In genomic region chrX:11714529-11715262, dm6 we compare ENCODE assay signal across 3 fruit fly cellular contexts.
A peak's percentile ranks its signal among the peaks of the same experiment; 100 is the strongest.
TF ChIP-seq lines count a peak whose summit lies in the region.

No protein-coding gene starts in this region.

TF ChIP-seq in whole organism, embryonic, 481 proteins besides CTCF, POLR2A, EP300 and RAD21 (continued from another document and continues in another):
- TF ChIP-seq CG12219 (GFP tag; optimal IDR thresholded peaks at IDR 0.05; lab: Kevin White, UChicago), result peak; percentile 53
- peak; percentile 1 for TF ChIP-seq CG6765 (GFP tag; optimal IDR thresholded peaks at IDR 0.05; lab: Kevin White, UChicago)
- TF ChIP-seq esg (GFP tag; conservative IDR thresholded peaks at IDR 0.05; lab: Robert Waterston, UW), result peak; percentile 61
- TF ChIP-seq Dref (GFP tag; IDR thresholded peaks at IDR 0.05; lab: Robert Waterston, UW), result peak; percentile 21; the same call in 1 of the 2 replicates
- no peak for TF ChIP-seq sima (GFP tag; optimal IDR thresholded peaks at IDR 0.05; lab: Kevin White, UChicago)
- 0 out of 2 replicates have a peak, but pooled peaks have one; percentile 2 for TF ChIP-seq CkIIα-i1 (GFP tag; IDR thresholded peaks at IDR 0.05; lab: Robert Waterston, UW)
- TF ChIP-seq twi (tag; optimal IDR thresholded peaks at IDR 0.05; lab: Kevin White, UChicago), result peak; percentile 39
- peak; percentile 77 for TF ChIP-seq Antp (GFP tag; optimal IDR thresholded peaks at IDR 0.05; lab: Kevin White, UChicago)
- peak; percentile 70 for TF ChIP-seq HHEX (GFP tag; optimal IDR thresholded peaks at IDR 0.05; lab: Kevin White, UChicago)
- peak; percentile 76 for TF ChIP-seq dm (GFP tag; optimal IDR thresholded peaks at IDR 0.05; lab: Kevin White, UChicago)
- no peak for TF ChIP-seq mld (GFP tag; IDR thresholded peaks at IDR 0.05; lab: Robert Waterston, UW; ENCODE audit: partially characterized antibody)
- TF ChIP-seq CG13775 (GFP tag; optimal IDR thresholded peaks at IDR 0.05; lab: Kevin White, UChicago), result peak; percentile 59
- peak; percentile 31 for TF ChIP-seq CG34376 (GFP tag; optimal IDR thresholded peaks at IDR 0.05; lab: Kevin White, UChicago)
- TF ChIP-seq stc (GFP tag; IDR thresholded peaks at IDR 0.05; lab: Robert Waterston, UW), result peak; percentile 73; the same call in 1 of the 2 replicates
- no peak for TF ChIP-seq cato (GFP tag; optimal IDR thresholded peaks at IDR 0.05; lab: Kevin White, UChicago; ENCODE audit: borderline replicate concordance)
- peak; percentile 40 for TF ChIP-seq CG2875 (GFP tag; optimal IDR thresholded peaks at IDR 0.05; lab: Kevin White, UChicago)
- TF ChIP-seq CG15011 (GFP tag; optimal IDR thresholded peaks at IDR 0.05; lab: Kevin White, UChicago), result peak; percentile 38
- peak; percentile 67 for TF ChIP-seq Nf-YC (tag; optimal IDR thresholded peaks at IDR 0.05; lab: Kevin White, UChicago)
- peak; percentile 8 for TF ChIP-seq mirr (GFP tag; optimal IDR thresholded peaks at IDR 0.05; lab: Kevin White, UChicago)
- TF ChIP-seq Stat92E (GFP tag; optimal IDR thresholded peaks at IDR 0.05; lab: Kevin White, UChicago), result no peak
- no peak for TF ChIP-seq cg (GFP tag; optimal IDR thresholded peaks at IDR 0.05; lab: Kevin White, UChicago)
- peak; percentile 20 for TF ChIP-seq CG18476 (GFP tag; optimal IDR thresholded peaks at IDR 0.05; lab: Kevin White, UChicago)
- TF ChIP-seq Xrp1 (GFP tag; IDR thresholded peaks at IDR 0.05; lab: Robert Waterston, UW), result peak; percentile 56
- peak; percentile 78 for TF ChIP-seq CG11398 (GFP tag; optimal IDR thresholded peaks at IDR 0.05; lab: Kevin White, UChicago)
- TF ChIP-seq Hey (tag; optimal IDR thresholded peaks at IDR 0.05; lab: Kevin White, UChicago), result no peak
- TF ChIP-seq tup (GFP tag; optimal IDR thresholded peaks at IDR 0.05; lab: Kevin White, UChicago), result no peak
- TF ChIP-seq E2f1 (GFP tag; IDR thresholded peaks at IDR 0.05; lab: Robert Waterston, UW), result peak; percentile 41
- peak; percentile 1 for TF ChIP-seq sd (tag; optimal IDR thresholded peaks at IDR 0.05; lab: Kevin White, UChicago)
- no peak for TF ChIP-seq CG2202 (tag; optimal IDR thresholded peaks at IDR 0.05; lab: Kevin White, UChicago)
- TF ChIP-seq CG1603 (tag; optimal IDR thresholded peaks at IDR 0.05; lab: Kevin White, UChicago), result peak; percentile 66
- no peak for TF ChIP-seq CG2116 (GFP tag; optimal IDR thresholded peaks at IDR 0.05; lab: Kevin White, UChicago)
- TF ChIP-seq CG9797 (GFP tag; optimal IDR thresholded peaks at IDR 0.05; lab: Kevin White, UChicago), result peak; percentile 3
- peak; percentile 42 for TF ChIP-seq CG9437 (GFP tag; optimal IDR thresholded peaks at IDR 0.05; lab: Kevin White, UChicago)
- TF ChIP-seq CG17568 (GFP tag; optimal IDR thresholded peaks at IDR 0.05; lab: Kevin White, UChicago), result peak; percentile 2
- TF ChIP-seq CG8388 (GFP tag; optimal IDR thresholded peaks at IDR 0.05; lab: Kevin White, UChicago), result peak; percentile 34
- peak; percentile 64 for TF ChIP-seq CG12071 (GFP tag; optimal IDR thresholded peaks at IDR 0.05; lab: Kevin White, UChicago)
- TF ChIP-seq tap (tag; optimal IDR thresholded peaks at IDR 0.05; lab: Kevin White, UChicago), result peak; percentile 60
- peak; percentile 43; the same call in 1 of the 3 replicates for TF ChIP-seq z (GFP tag; IDR thresholded peaks at IDR 0.05; lab: Robert Waterston, UW)
- peak; percentile 84 for TF ChIP-seq CG2120 (GFP tag; optimal IDR thresholded peaks at IDR 0.05; lab: Kevin White, UChicago)
- no peak for TF ChIP-seq fru (optimal IDR thresholded peaks at IDR 0.05; lab: Kevin White, UChicago)
- TF ChIP-seq sob (GFP tag; IDR thresholded peaks at IDR 0.05; lab: Robert Waterston, UW), result peak; percentile 71
- 0 out of 2 replicates have a peak, but pooled peaks have one; percentile 30 for TF ChIP-seq CG7372 (GFP tag; IDR thresholded peaks at IDR 0.05; lab: Robert Waterston, UW)
- TF ChIP-seq CG4707 (GFP tag; optimal IDR thresholded peaks at IDR 0.05; lab: Kevin White, UChicago), result peak; percentile 32

TF ChIP-seq in whole organism, prepupa, 60 proteins besides CTCF, POLR2A, EP300 and RAD21 (continued from another document):
- TF ChIP-seq CG11762 (GFP tag; optimal IDR thresholded peaks at IDR 0.05; lab: Kevin White, UChicago; ENCODE audit: insufficient read depth) (peak; percentile 23), svp (GFP tag; lab: Kevin White, UChicago) (peak; percentile 85), CG6163 (GFP tag; IDR thresholded peaks at IDR 0.05; lab: Robert Waterston, UW) (peak; percentile 83), topi (GFP tag; optimal IDR thresholded peaks at IDR 0.05; lab: Kevin White, UChicago) (peak; percentile 24), eg (GFP tag; IDR thresholded peaks at IDR 0.05; lab: Robert Waterston, UW) (peak; percentile 73), Eip93F (GFP tag; optimal IDR thresholded peaks at IDR 0.05; lab: Kevin White, UChicago) (no peak), CG8119 (GFP tag; IDR thresholded peaks at IDR 0.05; lab: Robert Waterston, UW) (peak; percentile 40; the same call in 1 of the 3 replicates), Eip78C (GFP tag; lab: Kevin White, UChicago) (peak; percentile 80), CG15336 (GFP tag; IDR thresholded peaks at IDR 0.05; lab: Robert Waterston, UW) (peak; percentile 67), CG8319 (GFP tag; optimal IDR thresholded peaks at IDR 0.05; lab: Kevin White, UChicago) (no peak), CG31627 (GFP tag; optimal IDR thresholded peaks at IDR 0.05; lab: Kevin White, UChicago) (peak; percentile 9), CG4318 (GFP tag; optimal IDR thresholded peaks at IDR 0.05; lab: Kevin White, UChicago) (no peak), CG32006 (GFP tag; optimal IDR thresholded peaks at IDR 0.05; lab: Kevin White, UChicago) (peak; percentile 66), CG6808 (GFP tag; optimal IDR thresholded peaks at IDR 0.05; lab: Kevin White, UChicago) (peak; percentile 58), CG10669 (GFP tag; optimal IDR thresholded peaks at IDR 0.05; lab: Kevin White, UChicago) (peak; percentile 19), achi (GFP tag; optimal IDR thresholded peaks at IDR 0.05; lab: Kevin White, UChicago) (peak; percentile 29), CG9139 (GFP tag; optimal IDR thresholded peaks at IDR 0.05; lab: Kevin White, UChicago) (peak; percentile 37), CG34406 (GFP tag; optimal IDR thresholded peaks at IDR 0.05; lab: Kevin White, UChicago) (peak; percentile 46), CG7368 (GFP tag; optimal IDR thresholded peaks at IDR 0.05; lab: Kevin White, UChicago) (no peak), Gug (GFP tag; IDR thresholded peaks at IDR 0.05; lab: Robert Waterston, UW) (peak; percentile 51)

TF ChIP-seq in whole organism, wandering third instar larva, 38 proteins besides CTCF, POLR2A, EP300 and RAD21 (continued from another document):
- TF ChIP-seq rgr (GFP tag; optimal IDR thresholded peaks at IDR 0.05; lab: Kevin White, UChicago), result no peak
- TF ChIP-seq CG32264 (GFP tag; optimal IDR thresholded peaks at IDR 0.05; lab: Kevin White, UChicago), result no peak
- no peak for TF ChIP-seq Myc (optimal IDR thresholded peaks at IDR 0.05; lab: Kevin White, UChicago)
- no peak for TF ChIP-seq dsf (GFP tag; optimal IDR thresholded peaks at IDR 0.05; lab: Kevin White, UChicago; ENCODE audit: borderline replicate concordance)
- no peak for TF ChIP-seq Jra (GFP tag; optimal IDR thresholded peaks at IDR 0.05; lab: Kevin White, UChicago)
- peak; percentile 22 for TF ChIP-seq Hr83 (GFP tag; optimal IDR thresholded peaks at IDR 0.05; lab: Kevin White, UChicago; ENCODE audit: poor library complexity, severe bottlenecking)
- TF ChIP-seq sv (GFP tag; optimal IDR thresholded peaks at IDR 0.05; lab: Kevin White, UChicago), result no peak
- TF ChIP-seq Dif (GFP tag; optimal IDR thresholded peaks at IDR 0.05; lab: Kevin White, UChicago; ENCODE audit: partially characterized antibody), result no peak
- TF ChIP-seq Dfd (GFP tag; optimal IDR thresholded peaks at IDR 0.05; lab: Kevin White, UChicago), result no peak
- no peak for TF ChIP-seq Sp1 (GFP tag; optimal IDR thresholded peaks at IDR 0.05; lab: Kevin White, UChicago)
- TF ChIP-seq tai (GFP tag; optimal IDR thresholded peaks at IDR 0.05; lab: Kevin White, UChicago), result no peak
- TF ChIP-seq jim (GFP tag; optimal IDR thresholded peaks at IDR 0.05; lab: Kevin White, UChicago), result no peak
- TF ChIP-seq HLH106 (tag; optimal IDR thresholded peaks at IDR 0.05; lab: Kevin White, UChicago), result peak; percentile 47
- TF ChIP-seq Hnf4 (GFP tag; optimal IDR thresholded peaks at IDR 0.05; lab: Kevin White, UChicago), result no peak
- peak in 1 of 2 experiments; percentile 56 for TF ChIP-seq foxo (GFP tag; optimal IDR thresholded peaks at IDR 0.05; lab: Kevin White, UChicago)
- peak; percentile 44 for TF ChIP-seq dmrt93B (GFP tag; optimal IDR thresholded peaks at IDR 0.05; lab: Kevin White, UChicago)
